Worm (Caenorhabditis elegans) whole organism, young adult: ENCODE results near the gene nas-16.

Source experiments
- Y67H2A.10 ChIP-seq: fragments of 200-800 bp; sonication (Bioruptor generic); conservative IDR thresholded peaks from 2 replicates; pipeline ENCODE4 v1.3.6; 2022; ENCODE audit warnings: missing genetic modification reagents, missing genetic modification characterization, missing compliant biosample characterization
- unc-62 ChIP-seq: fragments of 150-350 bp; optimal IDR thresholded peaks from 2 replicates; lab custom pipeline; 2014; ENCODE audit warnings: missing biosample characterization, missing genetic modification reagents, missing genetic modification characterization

DNA sequence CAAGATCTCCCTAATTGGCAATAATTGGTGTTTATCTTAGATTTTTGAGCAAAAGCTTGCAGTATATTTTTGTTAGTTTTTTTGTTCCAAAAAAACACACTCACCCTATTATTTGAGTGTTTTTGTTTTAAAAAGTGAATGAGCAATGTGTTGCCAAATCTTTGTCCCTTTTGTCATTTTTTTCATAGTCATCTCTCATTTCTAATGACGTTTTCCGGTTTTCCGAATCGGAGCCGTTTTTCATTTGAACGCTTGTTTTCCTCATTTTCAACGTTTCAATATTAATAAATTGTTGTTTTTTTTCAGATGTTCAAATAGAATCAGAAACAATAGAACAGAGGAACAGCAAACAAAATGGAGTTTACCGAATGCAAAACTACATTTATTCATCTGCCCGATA, 46.3 kb downstream of the nas-16 start, which contains the start of gene dmsr-1:
- TF ChIP-seq unc-62 (GFP tag; lab: Kevin White, UChicago) (no peak), Y67H2A.10 (GFP tag; lab: Robert Waterston, UW) (no peak)
